Worm (Caenorhabditis elegans): ENCODE measurements around the gene R11D1.4.

ce11 chrV:12667926-12668325 lies 46.1 kb downstream of the R11D1.4 start, which contains the start of gene W05B10.4:
- TF ChIP-seq him-1 (tag; optimal IDR thresholded peaks at IDR 0.05) (no peak), W03F9.2 (tag; optimal IDR thresholded peaks at IDR 0.05) (no peak), dao-5 (tag; optimal IDR thresholded peaks at IDR 0.05) (no peak)

All from whole organism, L4/young adult.